Worm (Caenorhabditis elegans) whole organism, L3 larva: ENCODE measurements around the gene F47B8.3.

Source experiments
- R02D3.7 ChIP-seq: fragments of 150-350 bp; optimal IDR thresholded peaks from 2 replicates; lab custom pipeline; 2014; ENCODE audit warnings: missing biosample characterization, missing genetic modification characterization
- ZK546.5 ChIP-seq: sonication (generic microtip); optimal IDR thresholded peaks from 2 replicates; lab custom pipeline; 2017; ENCODE audit warnings: missing biosample characterization, missing genetic modification characterization
- aly-2 ChIP-seq: fragments of 150-350 bp; optimal IDR thresholded peaks from 2 replicates; lab custom pipeline; 2014; ENCODE audit warnings: missing biosample characterization, missing genetic modification characterization
- ama-1 ChIP-seq: fragments of 150-350 bp; optimal IDR thresholded peaks from 2 replicates; lab custom pipeline; 2018
- ceh-16 ChIP-seq: sonication (generic microtip); optimal IDR thresholded peaks from 2 replicates; lab custom pipeline; 2017; ENCODE audit warnings: missing biosample characterization, missing genetic modification characterization
- ceh-28 ChIP-seq: fragments of 150-350 bp; optimal IDR thresholded peaks from 2 replicates; lab custom pipeline; 2014; ENCODE audit warnings: missing biosample characterization, missing genetic modification reagents, missing genetic modification characterization
- ceh-82 ChIP-seq: fragments of 150-350 bp; optimal IDR thresholded peaks from 2 replicates; lab custom pipeline; 2014; ENCODE audit warnings: missing biosample characterization, missing genetic modification characterization
- ceh-9 ChIP-seq: sonication (generic microtip); optimal IDR thresholded peaks from 2 replicates; lab custom pipeline; 2018; ENCODE audit warnings: missing biosample characterization, missing genetic modification characterization
- daf-12 ChIP-seq: fragments of 150-350 bp; optimal IDR thresholded peaks from 2 replicates; lab custom pipeline; 2014; ENCODE audit warnings: missing biosample characterization, missing genetic modification reagents, missing genetic modification characterization
- egl-27 ChIP-seq: sonication (generic microtip); optimal IDR thresholded peaks from 4 replicates; lab custom pipeline; 2017; ENCODE audit warnings: missing biosample characterization, missing genetic modification reagents, missing genetic modification characterization
- egl-5 ChIP-seq: fragments of 150-350 bp; optimal IDR thresholded peaks from 2 replicates; lab custom pipeline; 2017; ENCODE audit warnings: missing biosample characterization, missing genetic modification reagents, missing genetic modification characterization, inconsistent platforms
- elt-1 ChIP-seq: fragments of 150-350 bp; optimal IDR thresholded peaks from 2 replicates; lab custom pipeline; 2014; ENCODE audit warnings: missing biosample characterization, missing genetic modification characterization
- elt-2 ChIP-seq: sonication (generic microtip); optimal IDR thresholded peaks from 2 replicates; lab custom pipeline; 2016; ENCODE audit warnings: missing genetic modification reagents, mild to moderate bottlenecking, missing genetic modification characterization, missing compliant biosample characterization
- elt-3 ChIP-seq, 3 experiments: fragments of 150-350 bp in 1 of 3; sonication (generic microtip) in 2 of 3; optimal IDR thresholded peaks; 2 replicates in 2 of 3; 4 replicates in 1 of 3; lab custom pipeline; 2014 to 2017; ENCODE audit warnings: missing biosample characterization in 3 of 3, missing genetic modification characterization in 3 of 3
- eor-1 ChIP-seq, 2 experiments: fragments of 150-350 bp; optimal IDR thresholded peaks; 2 replicates each; lab custom pipeline; 2014 to 2018; ENCODE audit warnings: missing biosample characterization in 2 of 2, missing genetic modification characterization in 2 of 2
- fkh-10 ChIP-seq: sonication (generic microtip); optimal IDR thresholded peaks from 2 replicates; lab custom pipeline; 2017; ENCODE audit warnings: missing biosample characterization, missing genetic modification reagents, missing genetic modification characterization
- fkh-2 ChIP-seq: fragments of 150-350 bp; optimal IDR thresholded peaks from 2 replicates; lab custom pipeline; 2014; ENCODE audit warnings: missing biosample characterization, missing genetic modification reagents, missing genetic modification characterization
- fos-1 ChIP-seq: fragments of 150-350 bp; optimal IDR thresholded peaks from 2 replicates; lab custom pipeline; 2014; ENCODE audit warnings: missing biosample characterization, missing genetic modification characterization
- hmg-11 ChIP-seq: sonication (generic microtip); optimal IDR thresholded peaks from 2 replicates; lab custom pipeline; 2016; ENCODE audit warnings: missing genetic modification characterization, missing compliant biosample characterization
- jun-1 ChIP-seq: fragments of 150-350 bp; optimal IDR thresholded peaks from 2 replicates; lab custom pipeline; 2014; ENCODE audit warnings: missing biosample characterization, missing genetic modification reagents, missing genetic modification characterization
- lin-15B ChIP-seq: fragments of 150-350 bp; optimal IDR thresholded peaks from 2 replicates; lab custom pipeline; 2014; ENCODE audit warnings: missing biosample characterization, missing genetic modification characterization
- lin-39 ChIP-seq: fragments of 150-350 bp; optimal IDR thresholded peaks from 2 replicates; lab custom pipeline; 2018; ENCODE audit warnings: missing biosample characterization, missing genetic modification reagents, missing genetic modification characterization
- lsy-12 ChIP-seq: sonication (generic microtip); optimal IDR thresholded peaks from 2 replicates; lab custom pipeline; 2016; ENCODE audit warnings: mild to moderate bottlenecking, missing genetic modification characterization, missing compliant biosample characterization
- mdl-1 ChIP-seq: fragments of 150-350 bp; optimal IDR thresholded peaks from 2 replicates; lab custom pipeline; 2014; ENCODE audit warnings: missing biosample characterization, missing genetic modification characterization
- mml-1 ChIP-seq: fragments of 150-350 bp; sonication (generic microtip); optimal IDR thresholded peaks from 3 replicates; lab custom pipeline; 2014; ENCODE audit warnings: missing biosample characterization, missing genetic modification characterization
- nfya-1 ChIP-seq: sonication (generic microtip); optimal IDR thresholded peaks from 2 replicates; lab custom pipeline; 2017; ENCODE audit warnings: missing genetic modification characterization, mild to moderate bottlenecking, missing compliant biosample characterization, antibody characterized with exemption, moderate library complexity; ENCODE audit not compliant: insufficient read depth
- nhr-11 ChIP-seq: fragments of 150-350 bp; optimal IDR thresholded peaks from 2 replicates; lab custom pipeline; 2014; ENCODE audit warnings: missing biosample characterization, missing genetic modification characterization
- nhr-12 ChIP-seq: fragments of 150-350 bp; optimal IDR thresholded peaks from 2 replicates; lab custom pipeline; 2014; ENCODE audit warnings: missing biosample characterization, missing genetic modification characterization
- nhr-23 ChIP-seq: fragments of 150-350 bp; optimal IDR thresholded peaks from 2 replicates; lab custom pipeline; 2014; ENCODE audit warnings: missing biosample characterization, missing genetic modification reagents, missing genetic modification characterization
- nhr-237 ChIP-seq: fragments of 150-350 bp; optimal IDR thresholded peaks from 2 replicates; lab custom pipeline; 2014; ENCODE audit warnings: missing biosample characterization, missing genetic modification characterization
- nhr-25 ChIP-seq: sonication (generic microtip); optimal IDR thresholded peaks from 2 replicates; lab custom pipeline; 2017; ENCODE audit warnings: missing biosample characterization, missing genetic modification characterization
- nhr-28 ChIP-seq: fragments of 150-350 bp; optimal IDR thresholded peaks from 2 replicates; lab custom pipeline; 2014; ENCODE audit warnings: missing biosample characterization, missing genetic modification characterization
- nhr-43 ChIP-seq: sonication (generic microtip); optimal IDR thresholded peaks from 2 replicates; lab custom pipeline; 2016; ENCODE audit warnings: mild to moderate bottlenecking, missing genetic modification characterization, missing compliant biosample characterization; ENCODE audit not compliant: poor library complexity, severe bottlenecking
- nhr-67 ChIP-seq: fragments of 150-350 bp; optimal IDR thresholded peaks from 2 replicates; lab custom pipeline; 2014; ENCODE audit warnings: missing biosample characterization, missing genetic modification characterization
- nhr-76 ChIP-seq: fragments of 150-350 bp; sonication (generic microtip); optimal IDR thresholded peaks from 5 replicates; lab custom pipeline; 2014; ENCODE audit warnings: missing biosample characterization, missing genetic modification characterization
- nhr-77 ChIP-seq: fragments of 150-350 bp; optimal IDR thresholded peaks from 2 replicates; lab custom pipeline; 2014; ENCODE audit warnings: missing biosample characterization, missing genetic modification characterization
- pha-4 ChIP-seq: fragments of 150-350 bp; optimal IDR thresholded peaks from 2 replicates; lab custom pipeline; 2014; ENCODE audit warnings: missing biosample characterization, missing genetic modification reagents, missing genetic modification characterization
- pqm-1 ChIP-seq: fragments of 150-350 bp; optimal IDR thresholded peaks from 2 replicates; lab custom pipeline; 2017; ENCODE audit warnings: missing biosample characterization, missing genetic modification characterization, inconsistent platforms
- sea-2 ChIP-seq: fragments of 150-350 bp; sonication (generic microtip); optimal IDR thresholded peaks from 4 replicates; lab custom pipeline; 2014; ENCODE audit warnings: missing biosample characterization, missing genetic modification reagents, missing genetic modification characterization
- skn-1 ChIP-seq: fragments of 150-350 bp; optimal IDR thresholded peaks from 2 replicates; lab custom pipeline; 2014; ENCODE audit warnings: missing biosample characterization, missing genetic modification characterization
- snpc-4 ChIP-seq: fragments of 150-350 bp; optimal IDR thresholded peaks from 2 replicates; lab custom pipeline; 2014; ENCODE audit warnings: missing biosample characterization, missing genetic modification characterization
- tbx-2 ChIP-seq: sonication (generic microtip); optimal IDR thresholded peaks from 2 replicates; lab custom pipeline; 2016; ENCODE audit warnings: mild to moderate bottlenecking, missing genetic modification characterization, missing compliant biosample characterization
- unc-39 ChIP-seq: sonication (generic microtip); optimal IDR thresholded peaks from 4 replicates; lab custom pipeline; 2017; ENCODE audit warnings: missing biosample characterization, missing genetic modification characterization
- unc-62 ChIP-seq: fragments of 150-350 bp; sonication (generic microtip); optimal IDR thresholded peaks from 4 replicates; lab custom pipeline; 2014; ENCODE audit warnings: missing biosample characterization, missing genetic modification reagents, missing genetic modification characterization
- zag-1 ChIP-seq: fragments of 150-350 bp; optimal IDR thresholded peaks from 2 replicates; lab custom pipeline; 2014; ENCODE audit warnings: missing biosample characterization, missing genetic modification characterization
- ztf-11 ChIP-seq: fragments of 150-350 bp; optimal IDR thresholded peaks from 2 replicates; lab custom pipeline; 2014; ENCODE audit warnings: missing biosample characterization, missing genetic modification characterization
- ztf-4 ChIP-seq: fragments of 150-350 bp; optimal IDR thresholded peaks from 2 replicates; lab custom pipeline; 2014; ENCODE audit warnings: missing biosample characterization, missing genetic modification characterization

F47B8.3 gene

ce11 chrV:14351629-14352028 is 28.8 kb upstream of the F47B8.3 start, which contains the start of gene vha-13:
Gene vha-13 (plus strand): TSS chrV:14351709.
- TF ChIP-seq skn-1 (tag; lab: Kevin White, UChicago) = no peak
- TF ChIP-seq aly-2 (tag; lab: Kevin White, UChicago) = no peak
- no peak for TF ChIP-seq lsy-12
- TF ChIP-seq ceh-28 = no peak
- TF ChIP-seq hmg-11 = no peak
- no peak for TF ChIP-seq jun-1 (tag; lab: Kevin White, UChicago)
- no peak for TF ChIP-seq ZK546.5
- no peak for TF ChIP-seq ceh-9 (tag; lab: Kevin White, UChicago)
- no peak for TF ChIP-seq nhr-23
- TF ChIP-seq nhr-11 (tag; lab: Kevin White, UChicago) = no peak
- no peak for TF ChIP-seq mdl-1 (tag; lab: Kevin White, UChicago)
- TF ChIP-seq unc-39 (tag; lab: Kevin White, UChicago) = no peak
- no peak for TF ChIP-seq elt-3 (tag; optimal IDR thresholded peaks at IDR 0.05; lab: Kevin White, UChicago)
- no peak for TF ChIP-seq fkh-10 (GFP tag; lab: Kevin White, UChicago)
- TF ChIP-seq sea-2 (GFP tag; lab: Kevin White, UChicago) = no peak
- no peak for TF ChIP-seq nhr-25 (tag; lab: Kevin White, UChicago)
- TF ChIP-seq nhr-77 (tag; lab: Kevin White, UChicago) = no peak
- TF ChIP-seq elt-1 = no peak

ce11 chrV:14350949-14351348 is 28.1 kb upstream of the F47B8.3 start:
- peak; percentile 76 for TF ChIP-seq lsy-12
- peak; percentile 86 for TF ChIP-seq nhr-25 (tag; lab: Kevin White, UChicago)
- TF ChIP-seq nhr-76 (tag; lab: Kevin White, UChicago) = no peak
- no peak for TF ChIP-seq mdl-1 (tag; lab: Kevin White, UChicago)
- no peak for TF ChIP-seq nhr-12 (tag; lab: Kevin White, UChicago)
- TF ChIP-seq nfya-1 (tag; lab: Kevin White, UChicago) = peak; percentile 87
- TF ChIP-seq skn-1 (tag; lab: Kevin White, UChicago) = peak; percentile 64
- TF ChIP-seq nhr-28 (tag; lab: Kevin White, UChicago) = no peak
- peak; percentile 50 for TF ChIP-seq ama-1
- TF ChIP-seq ceh-82 (tag; lab: Kevin White, UChicago) = no peak
- peak; percentile 25 for TF ChIP-seq ceh-16
- no peak for TF ChIP-seq daf-12 (tag; lab: Kevin White, UChicago)
- no peak for TF ChIP-seq ztf-4 (tag; lab: Kevin White, UChicago)
- TF ChIP-seq tbx-2 = peak; percentile 19
- TF ChIP-seq R02D3.7 (tag; lab: Kevin White, UChicago) = no peak
- peak; percentile 26 for TF ChIP-seq pqm-1 (tag; lab: Kevin White, UChicago)
- TF ChIP-seq eor-1 (tag; optimal IDR thresholded peaks at IDR 0.05; lab: Kevin White, UChicago) = no peak
- TF ChIP-seq ceh-28 = no peak
- TF ChIP-seq nhr-77 (tag; lab: Kevin White, UChicago) = no peak
- TF ChIP-seq ZK546.5 = no peak
- peak; percentile 92 for TF ChIP-seq hmg-11
- no peak for TF ChIP-seq ztf-11 (tag; lab: Kevin White, UChicago)
- TF ChIP-seq elt-3 (tag; optimal IDR thresholded peaks at IDR 0.05; lab: Kevin White, UChicago) = peak in 1 of 3 experiments; percentile 11
- TF ChIP-seq egl-27 (tag; lab: Kevin White, UChicago) = no peak
- peak; percentile 82 for TF ChIP-seq elt-2
- TF ChIP-seq zag-1 = no peak
- peak; percentile 46 for TF ChIP-seq nhr-43
- no peak for TF ChIP-seq fkh-2 (tag; lab: Kevin White, UChicago)
- peak; percentile 68 for TF ChIP-seq pha-4 (tag; lab: Kevin White, UChicago)
- TF ChIP-seq sea-2 (GFP tag; lab: Kevin White, UChicago) = no peak
- TF ChIP-seq unc-39 (tag; lab: Kevin White, UChicago) = no peak
- peak; percentile 10 for TF ChIP-seq fkh-10 (GFP tag; lab: Kevin White, UChicago)
- no peak for TF ChIP-seq fos-1 (tag; lab: Kevin White, UChicago)
- TF ChIP-seq nhr-67 (tag; lab: Kevin White, UChicago) = no peak
- no peak for TF ChIP-seq ceh-9 (tag; lab: Kevin White, UChicago)
- peak; percentile 89 for TF ChIP-seq snpc-4 (tag; lab: Kevin White, UChicago)
- TF ChIP-seq lin-39 (tag; lab: Kevin White, UChicago) = peak; percentile 94
- TF ChIP-seq nhr-23 = peak; percentile 74
- TF ChIP-seq nhr-11 (tag; lab: Kevin White, UChicago) = no peak
- no peak for TF ChIP-seq nhr-237
- no peak for TF ChIP-seq unc-62 (GFP tag; lab: Kevin White, UChicago)
- peak; percentile 96 for TF ChIP-seq lin-15B
- TF ChIP-seq elt-1 = no peak
- no peak for TF ChIP-seq egl-5 (tag; lab: Kevin White, UChicago)
- TF ChIP-seq jun-1 (tag; lab: Kevin White, UChicago) = peak; percentile 60
- TF ChIP-seq mml-1 (tag; lab: Kevin White, UChicago) = no peak
- no peak for TF ChIP-seq aly-2 (tag; lab: Kevin White, UChicago)
